Fruit fly (Drosophila melanogaster) whole organism, pupa: ENCODE measurements around the gene CG6026.

Experiments
- CG15710 ChIP-seq: fragments of 200-800 bp; sonication (Bioruptor generic); optimal IDR thresholded peaks from 2 replicates; lab custom pipeline; 2018; ENCODE audit warnings: missing biosample characterization, mild to moderate bottlenecking, missing genetic modification characterization, moderate library complexity
- CG4496 ChIP-seq: fragments of 200-800 bp; sonication (Bioruptor generic); IDR thresholded peaks from 3 replicates; pipeline ENCODE4 v1.3.6; 2022; ENCODE audit warnings: missing biosample characterization, missing genetic modification characterization
- CG8159 ChIP-seq: fragments of 200-800 bp; sonication (Bioruptor generic); optimal IDR thresholded peaks from 3 replicates; lab custom pipeline; 2018; ENCODE audit warnings: missing biosample characterization, mild to moderate bottlenecking, missing genetic modification characterization, moderate library complexity
- D1 ChIP-seq: fragments of 200-800 bp; sonication (Bioruptor generic); optimal IDR thresholded peaks from 2 replicates; lab custom pipeline; 2018; ENCODE audit warnings: missing biosample characterization, mild to moderate bottlenecking, missing genetic modification characterization, moderate library complexity
- fd96Ca ChIP-seq: fragments of 200-800 bp; sonication (Bioruptor generic); IDR thresholded peaks from 3 replicates; pipeline ENCODE4 v1.3.6; 2022; ENCODE audit warnings: missing biosample characterization, missing genetic modification characterization

DNA sequence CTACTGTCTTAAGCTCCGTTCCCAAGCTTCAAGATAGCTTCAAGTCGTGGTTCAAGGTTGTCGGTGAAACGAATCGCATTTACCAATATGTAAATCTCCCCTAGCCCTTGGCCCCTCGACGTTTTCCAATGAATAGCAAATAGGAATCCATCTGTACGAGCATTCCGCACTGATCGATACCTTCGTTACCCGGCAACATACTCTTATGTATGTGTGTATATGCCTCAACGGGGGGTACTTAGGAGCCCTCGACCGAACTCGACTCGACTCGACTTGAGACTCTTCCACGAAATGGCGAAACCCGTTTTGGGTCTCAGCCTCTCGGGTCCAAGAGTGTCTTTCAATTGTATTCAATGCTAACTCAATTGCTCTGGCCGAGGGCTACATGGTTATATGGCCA, 31.6 kb upstream of the CG6026 start:
- no peak for TF ChIP-seq CG8159 (tag; lab: Kevin White, UChicago)
- TF ChIP-seq D1 (tag; lab: Kevin White, UChicago) = no peak
- no peak for TF ChIP-seq CG4496 (GFP tag; lab: Robert Waterston, UW)
- no peak for TF ChIP-seq fd96Ca
- TF ChIP-seq CG15710 (tag; lab: Kevin White, UChicago) = no peak
